Worm (Caenorhabditis elegans) whole organism, mixed stage, embryonic: ENCODE results near the gene F07G6.5.

Source experiments
- elt-1 ChIP-seq: sonication (generic microtip); optimal IDR thresholded peaks from 2 replicates; lab custom pipeline; 2017; ENCODE audit warnings: missing genetic modification characterization, mild to moderate bottlenecking, missing compliant biosample characterization, antibody characterized with exemption, moderate library complexity, borderline replicate concordance; ENCODE audit not compliant: insufficient read depth
- elt-3 ChIP-seq: fragments of 150-350 bp; optimal IDR thresholded peaks from 2 replicates; lab custom pipeline; 2014; ENCODE audit warnings: missing biosample characterization, missing genetic modification characterization
- lin-13 ChIP-seq: fragments of 150-350 bp; optimal IDR thresholded peaks from 2 replicates; lab custom pipeline; 2014; ENCODE audit warnings: missing biosample characterization, missing genetic modification characterization
- mab-5 ChIP-seq: fragments of 150-350 bp; optimal IDR thresholded peaks from 2 replicates; lab custom pipeline; 2014; ENCODE audit warnings: missing biosample characterization, missing genetic modification characterization
- nhr-12 ChIP-seq: fragments of 150-350 bp; optimal IDR thresholded peaks from 2 replicates; lab custom pipeline; 2014; ENCODE audit warnings: missing biosample characterization, missing genetic modification characterization
- nhr-2 ChIP-seq: fragments of 150-350 bp; optimal IDR thresholded peaks from 2 replicates; lab custom pipeline; 2014; ENCODE audit warnings: missing biosample characterization, missing genetic modification characterization
- nhr-237 ChIP-seq: fragments of 150-350 bp; optimal IDR thresholded peaks from 2 replicates; lab custom pipeline; 2014; ENCODE audit warnings: missing biosample characterization, missing genetic modification characterization
- nhr-28 ChIP-seq: fragments of 150-350 bp; optimal IDR thresholded peaks from 2 replicates; lab custom pipeline; 2014; ENCODE audit warnings: missing biosample characterization, missing genetic modification characterization
- pha-4 ChIP-seq: fragments of 150-350 bp; optimal IDR thresholded peaks from 2 replicates; lab custom pipeline; 2018; ENCODE audit warnings: missing biosample characterization, missing genetic modification reagents, missing genetic modification characterization
- ztf-11 ChIP-seq: fragments of 150-350 bp; optimal IDR thresholded peaks from 2 replicates; lab custom pipeline; 2014; ENCODE audit warnings: missing biosample characterization, missing genetic modification characterization

DNA sequence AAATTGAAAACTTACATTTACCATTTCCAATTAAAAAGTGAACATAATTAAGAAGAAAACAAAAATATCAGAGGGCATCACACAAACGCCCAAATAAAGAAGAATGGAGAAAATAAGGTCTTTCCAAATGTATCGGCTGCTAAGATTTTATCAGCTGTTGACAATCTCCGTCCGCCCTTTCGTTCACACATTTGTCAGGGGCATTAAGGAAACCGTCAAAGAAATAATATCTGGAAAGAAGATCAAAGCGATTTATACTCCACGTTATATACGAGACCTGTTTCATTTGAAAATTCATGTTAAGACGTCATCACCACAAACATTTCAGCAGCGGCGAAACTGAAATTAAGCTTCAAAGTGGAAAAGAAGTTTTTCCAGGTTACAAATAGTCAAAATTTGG lies 6.1 kb upstream of the F07G6.5 start, which contains the start of gene fbxa-52:
- no peak for TF ChIP-seq nhr-12 (tag; lab: Kevin White, UChicago)
- TF ChIP-seq mab-5 (tag; lab: Kevin White, UChicago) = no peak
- no peak for TF ChIP-seq nhr-2 (tag; lab: Kevin White, UChicago)
- no peak for TF ChIP-seq pha-4 (tag; lab: Kevin White, UChicago)
- TF ChIP-seq lin-13 (tag; lab: Kevin White, UChicago) = no peak
- no peak for TF ChIP-seq ztf-11
- no peak for TF ChIP-seq nhr-237 (tag; lab: Kevin White, UChicago)
- no peak for TF ChIP-seq elt-3 (tag; lab: Kevin White, UChicago)
- TF ChIP-seq elt-1 (tag; lab: Kevin White, UChicago) = no peak
- no peak for TF ChIP-seq nhr-28 (tag; lab: Kevin White, UChicago)
